Worm (Caenorhabditis elegans) whole organism, mixed stage, embryonic: Measurements from ENCODE around the gene arrd-23.

Experiments used
- M03D4.4 ChIP-seq: sonication (generic microtip); optimal IDR thresholded peaks from 2 replicates; lab custom pipeline; 2017; ENCODE audit warnings: mild to moderate bottlenecking, missing genetic modification characterization, missing compliant biosample characterization
- blmp-1 ChIP-seq: fragments of 150-350 bp; optimal IDR thresholded peaks from 2 replicates; lab custom pipeline; 2014; ENCODE audit warnings: missing biosample characterization, missing genetic modification characterization
- ceh-39 ChIP-seq: fragments of 150-350 bp; optimal IDR thresholded peaks from 2 replicates; lab custom pipeline; 2014; ENCODE audit warnings: missing biosample characterization, missing genetic modification characterization
- ceh-43 ChIP-seq: fragments of 200-800 bp; sonication (Bioruptor generic); optimal IDR thresholded peaks from 2 replicates; lab custom pipeline; 2018; ENCODE audit warnings: mild to moderate bottlenecking, missing genetic modification characterization, moderate library complexity, missing compliant biosample characterization
- ceh-83 ChIP-seq: fragments of 200-800 bp; sonication (Bioruptor generic); optimal IDR thresholded peaks from 2 replicates; lab custom pipeline; 2018; ENCODE audit warnings: mild to moderate bottlenecking, missing genetic modification characterization, missing compliant biosample characterization
- ces-1 ChIP-seq: fragments of 150-350 bp; optimal IDR thresholded peaks from 2 replicates; lab custom pipeline; 2014; ENCODE audit warnings: missing biosample characterization, missing genetic modification reagents, missing genetic modification characterization
- cnd-1 ChIP-seq: fragments of 200-800 bp; sonication (Bioruptor generic); optimal IDR thresholded peaks from 2 replicates; lab custom pipeline; 2018; ENCODE audit warnings: mild to moderate bottlenecking, missing genetic modification characterization, missing compliant biosample characterization
- drap-1 ChIP-seq: fragments of 200-800 bp; sonication (Bioruptor generic); optimal IDR thresholded peaks from 3 replicates; lab custom pipeline; 2018; ENCODE audit warnings: mild to moderate bottlenecking, missing genetic modification characterization, missing compliant biosample characterization
- elt-1 ChIP-seq: sonication (generic microtip); optimal IDR thresholded peaks from 2 replicates; lab custom pipeline; 2017; ENCODE audit warnings: missing genetic modification characterization, mild to moderate bottlenecking, missing compliant biosample characterization, antibody characterized with exemption, moderate library complexity, borderline replicate concordance; ENCODE audit not compliant: insufficient read depth
- elt-3 ChIP-seq: fragments of 150-350 bp; optimal IDR thresholded peaks from 2 replicates; lab custom pipeline; 2014; ENCODE audit warnings: missing biosample characterization, missing genetic modification characterization
- flh-1 ChIP-seq: fragments of 200-800 bp; sonication (Bioruptor generic); optimal IDR thresholded peaks from 2 replicates; lab custom pipeline; 2018; ENCODE audit warnings: mild to moderate bottlenecking, missing genetic modification characterization, moderate library complexity, missing compliant biosample characterization
- ham-2 ChIP-seq: fragments of 200-800 bp; sonication (Bioruptor generic); optimal IDR thresholded peaks from 2 replicates; lab custom pipeline; 2018; ENCODE audit warnings: mild to moderate bottlenecking, missing genetic modification characterization, missing compliant biosample characterization
- hlh-1 ChIP-seq: fragments of 150-350 bp; optimal IDR thresholded peaks from 2 replicates; lab custom pipeline; 2014; ENCODE audit warnings: missing biosample characterization, missing genetic modification reagents, missing genetic modification characterization
- lin-13 ChIP-seq: fragments of 150-350 bp; optimal IDR thresholded peaks from 2 replicates; lab custom pipeline; 2014; ENCODE audit warnings: missing biosample characterization, missing genetic modification characterization
- lin-32 ChIP-seq: fragments of 200-800 bp; sonication (Bioruptor generic); optimal IDR thresholded peaks from 2 replicates; lab custom pipeline; 2018; ENCODE audit warnings: mild to moderate bottlenecking, missing genetic modification characterization, missing compliant biosample characterization
- lsy-2 ChIP-seq: fragments of 150-350 bp; optimal IDR thresholded peaks from 2 replicates; lab custom pipeline; 2014; ENCODE audit warnings: missing biosample characterization, missing genetic modification characterization
- mab-5 ChIP-seq: fragments of 150-350 bp; optimal IDR thresholded peaks from 2 replicates; lab custom pipeline; 2014; ENCODE audit warnings: missing biosample characterization, missing genetic modification characterization
- mep-1 ChIP-seq: fragments of 150-350 bp; optimal IDR thresholded peaks from 2 replicates; lab custom pipeline; 2017; ENCODE audit warnings: missing biosample characterization, missing genetic modification reagents, missing genetic modification characterization, inconsistent platforms
- mls-2 ChIP-seq: sonication (generic microtip); optimal IDR thresholded peaks from 2 replicates; lab custom pipeline; 2016; ENCODE audit warnings: mild to moderate bottlenecking, missing genetic modification characterization, moderate library complexity, missing compliant biosample characterization
- nhr-12 ChIP-seq: fragments of 150-350 bp; optimal IDR thresholded peaks from 2 replicates; lab custom pipeline; 2014; ENCODE audit warnings: missing biosample characterization, missing genetic modification characterization
- nhr-2 ChIP-seq: fragments of 150-350 bp; optimal IDR thresholded peaks from 2 replicates; lab custom pipeline; 2014; ENCODE audit warnings: missing biosample characterization, missing genetic modification characterization
- nhr-28 ChIP-seq: fragments of 150-350 bp; optimal IDR thresholded peaks from 2 replicates; lab custom pipeline; 2014; ENCODE audit warnings: missing biosample characterization, missing genetic modification characterization
- nhr-76 ChIP-seq: sonication (generic microtip); optimal IDR thresholded peaks from 2 replicates; lab custom pipeline; 2017; ENCODE audit warnings: missing biosample characterization, missing genetic modification characterization
- pha-4 ChIP-seq: fragments of 150-350 bp; optimal IDR thresholded peaks from 2 replicates; lab custom pipeline; 2018; ENCODE audit warnings: missing biosample characterization, missing genetic modification reagents, missing genetic modification characterization
- sem-2 ChIP-seq: fragments of 200-800 bp; sonication (Bioruptor generic); optimal IDR thresholded peaks from 2 replicates; lab custom pipeline; 2018; ENCODE audit warnings: mild to moderate bottlenecking, missing genetic modification characterization, missing compliant biosample characterization
- snpc-4 ChIP-seq: fragments of 150-350 bp; optimal IDR thresholded peaks from 2 replicates; lab custom pipeline; 2014; ENCODE audit warnings: missing biosample characterization, missing genetic modification characterization
- sptf-1 ChIP-seq: sonication (generic microtip); optimal IDR thresholded peaks from 2 replicates; lab custom pipeline; 2017; ENCODE audit warnings: mild to moderate bottlenecking, missing genetic modification characterization, moderate library complexity, missing compliant biosample characterization
- tbx-8 ChIP-seq: fragments of 200-800 bp; sonication (Bioruptor generic); optimal IDR thresholded peaks from 2 replicates; lab custom pipeline; 2018; ENCODE audit warnings: mild to moderate bottlenecking, missing genetic modification characterization, moderate library complexity, missing compliant biosample characterization
- unc-39 ChIP-seq: fragments of 150-350 bp; optimal IDR thresholded peaks from 2 replicates; lab custom pipeline; 2014; ENCODE audit warnings: missing biosample characterization, missing genetic modification characterization
- zip-8 ChIP-seq: fragments of 150-350 bp; optimal IDR thresholded peaks from 2 replicates; lab custom pipeline; 2014; ENCODE audit warnings: missing biosample characterization, missing genetic modification characterization
- ztf-11 ChIP-seq: fragments of 150-350 bp; optimal IDR thresholded peaks from 2 replicates; lab custom pipeline; 2014; ENCODE audit warnings: missing biosample characterization, missing genetic modification characterization

arrd-23 gene

ce11 chrX:4862062-4862461, 23.7 kb upstream of the arrd-23 start:
- TF ChIP-seq pha-4 (tag; lab: Kevin White, UChicago) (no peak), lsy-2 (tag; lab: Kevin White, UChicago) (no peak), zip-8 (tag; lab: Kevin White, UChicago) (no peak), cnd-1 (tag; lab: Kevin White, UChicago) (no peak)
- TF ChIP-seq, all 35 proteins: peak for 0

- TF ChIP-seq nhr-76 (tag; lab: Kevin White, UChicago): no peak
- no peak for TF ChIP-seq sem-2 (GFP tag; lab: Kevin White, UChicago)
- TF ChIP-seq nhr-12: no peak
- no peak for TF ChIP-seq M03D4.4 (tag; lab: Kevin White, UChicago)
- no peak for TF ChIP-seq ceh-43 (GFP tag; lab: Kevin White, UChicago)
- no peak for TF ChIP-seq sptf-1
- no peak for TF ChIP-seq drap-1 (GFP tag; lab: Kevin White, UChicago)
- TF ChIP-seq, all 35 proteins: peak for 0
Observed at ce11 chrX:4864214-4864613, 21.5 kb upstream of the arrd-23 start.

- TF ChIP-seq lsy-2 (tag; lab: Kevin White, UChicago) (no peak), ceh-83 (no peak), blmp-1 (no peak), mab-5 (tag; lab: Kevin White, UChicago) (no peak), sem-2 (GFP tag; lab: Kevin White, UChicago) (no peak), ces-1 (GFP tag; lab: Kevin White, UChicago) (no peak), lin-32 (no peak), ceh-39 (tag; lab: Kevin White, UChicago) (no peak), zip-8 (tag; lab: Kevin White, UChicago) (no peak), unc-39 (tag; lab: Kevin White, UChicago) (no peak), snpc-4 (no peak), ceh-43 (GFP tag; lab: Kevin White, UChicago) (no peak), nhr-2 (tag; lab: Kevin White, UChicago) (no peak), tbx-8 (no peak), pha-4 (tag; lab: Kevin White, UChicago) (no peak), ham-2 (GFP tag; lab: Kevin White, UChicago) (no peak)
- TF ChIP-seq, all 35 proteins: peak for 0
Observed at ce11 chrX:4865798-4866197, 20.0 kb upstream of the arrd-23 start, which contains the start of gene ntc-1. Gene ntc-1, plus strand, starts transcription at chrX:4866098.

ce11 chrX:4869627-4870026, 16.1 kb upstream of the arrd-23 start:
- TF ChIP-seq unc-39 (tag; lab: Kevin White, UChicago) (no peak), nhr-12 (no peak), ceh-43 (GFP tag; lab: Kevin White, UChicago) (no peak), zip-8 (tag; lab: Kevin White, UChicago) (no peak), elt-3 (tag; lab: Kevin White, UChicago) (no peak), drap-1 (GFP tag; lab: Kevin White, UChicago) (no peak), ztf-11 (tag; lab: Kevin White, UChicago) (no peak), lin-32 (no peak), sem-2 (GFP tag; lab: Kevin White, UChicago) (no peak), nhr-76 (tag; lab: Kevin White, UChicago) (no peak), mls-2 (tag; lab: Kevin White, UChicago) (peak; percentile 34), flh-1 (GFP tag; lab: Kevin White, UChicago) (no peak), ham-2 (GFP tag; lab: Kevin White, UChicago) (peak; percentile 49), snpc-4 (no peak), nhr-28 (tag; lab: Kevin White, UChicago) (no peak), ces-1 (GFP tag; lab: Kevin White, UChicago) (peak; percentile 96), M03D4.4 (tag; lab: Kevin White, UChicago) (no peak), pha-4 (tag; lab: Kevin White, UChicago) (no peak), hlh-1 (tag; lab: Kevin White, UChicago) (no peak), cnd-1 (tag; lab: Kevin White, UChicago) (no peak), lin-13 (no peak), ceh-83 (no peak), mep-1 (tag; lab: Kevin White, UChicago) (peak; percentile 18), mab-5 (tag; lab: Kevin White, UChicago) (no peak), sptf-1 (no peak), elt-1 (tag; lab: Kevin White, UChicago) (no peak), blmp-1 (no peak), tbx-8 (no peak)
- TF ChIP-seq, all 35 proteins: peak for 4

ce11 chrX:4870683-4871082, 15.1 kb upstream of the arrd-23 start:
- TF ChIP-seq snpc-4 (no peak), mls-2 (tag; lab: Kevin White, UChicago) (no peak), ces-1 (GFP tag; lab: Kevin White, UChicago) (peak; percentile 91)
- TF ChIP-seq, all 35 proteins: peak for 1
